Fruit fly (Drosophila melanogaster): Measurements from ENCODE around the gene sta.

Gene sta

DNA sequence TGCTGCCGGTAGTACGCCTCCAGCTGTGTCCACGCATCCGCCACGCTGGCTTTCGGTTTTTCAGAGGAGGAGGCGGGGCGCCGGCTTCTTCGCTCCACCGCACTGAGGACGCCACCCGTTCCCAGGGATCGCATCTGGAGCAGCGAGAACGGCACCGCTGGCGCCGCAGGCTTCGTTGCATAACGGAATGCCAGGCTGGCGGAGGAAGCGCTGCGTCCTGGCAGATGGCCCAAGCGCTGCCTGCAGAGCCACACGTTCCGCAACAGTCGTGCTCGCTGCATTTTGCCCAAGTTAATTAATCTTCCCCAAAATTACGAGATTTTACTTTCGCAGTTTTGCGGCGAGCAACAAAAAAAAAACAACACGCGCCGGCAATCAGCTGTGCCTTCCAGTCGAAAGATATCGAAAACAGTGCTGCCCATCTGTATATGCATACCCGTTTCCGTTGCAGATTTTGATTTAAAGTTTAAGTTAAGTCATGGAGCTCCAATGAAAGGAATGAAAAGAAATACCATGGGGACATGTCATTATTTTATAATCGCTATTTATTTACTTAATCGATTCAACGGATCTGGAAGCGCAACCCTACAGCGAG is 22.8 kb downstream of the sta start, which contains the start of gene Lrpprc2:
Lrpprc2 (minus strand) TSS at position 340 of the 595 bp plus-strand sequence.
- TF ChIP-seq D1 (tag; optimal IDR thresholded peaks at IDR 0.05) (no peak), CG9948 (tag; optimal IDR thresholded peaks at IDR 0.05) (no peak), CG17806 (tag; optimal IDR thresholded peaks at IDR 0.05) (no peak), CG32121 (GFP tag; IDR thresholded peaks at IDR 0.05) (no peak), CG10348 (GFP tag; IDR thresholded peaks at IDR 0.05) (no peak), Pif1B (GFP tag; optimal IDR thresholded peaks at IDR 0.05) (no peak), Pif1A (GFP tag; optimal IDR thresholded peaks at IDR 0.05) (no peak), gl (tag; optimal IDR thresholded peaks at IDR 0.05) (no peak), CG8159 (tag; optimal IDR thresholded peaks at IDR 0.05) (no peak), rn (GFP tag; IDR thresholded peaks at IDR 0.05) (no peak), Snoo (tag; optimal IDR thresholded peaks at IDR 0.05) (no peak), CG13204 (GFP tag; optimal IDR thresholded peaks at IDR 0.05) (no peak), fd96Ca (GFP tag; IDR thresholded peaks at IDR 0.05) (no peak), CG8301 (tag; optimal IDR thresholded peaks at IDR 0.05) (no peak), Ets98B (GFP tag; IDR thresholded peaks at IDR 0.05) (no peak)

DNA sequence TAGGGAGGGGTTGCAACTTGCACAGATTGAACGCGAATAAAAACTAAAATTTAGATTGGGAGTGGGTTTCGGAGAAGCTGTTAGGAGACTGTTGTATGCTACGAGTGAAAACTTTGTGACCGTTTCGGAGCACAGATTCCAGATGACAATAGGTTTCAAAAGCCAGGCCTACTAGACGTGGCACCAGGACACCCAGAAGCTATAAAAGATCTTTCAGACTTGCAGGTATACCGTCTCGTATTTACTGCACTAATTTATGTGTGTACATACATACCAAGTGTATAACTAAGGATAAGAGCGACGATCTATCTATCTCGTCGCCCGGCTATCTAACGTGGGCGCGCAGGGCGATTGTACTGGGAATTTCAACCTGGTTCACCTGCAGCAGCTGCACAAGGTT is 26.3 kb downstream of the sta start, which contains the start of gene CG14785:
CG14785 (minus strand) TSS at position 101 of the 400 bp plus-strand sequence.
- TF ChIP-seq CG13204 (GFP tag; optimal IDR thresholded peaks at IDR 0.05) (no peak), CG14655 (GFP tag; optimal IDR thresholded peaks at IDR 0.05) (no peak), CG4496 (GFP tag; IDR thresholded peaks at IDR 0.05) (no peak), CG8301 (tag; optimal IDR thresholded peaks at IDR 0.05) (no peak), Ets98B (GFP tag; IDR thresholded peaks at IDR 0.05) (no peak), D1 (tag; optimal IDR thresholded peaks at IDR 0.05) (no peak), Pif1A (GFP tag; optimal IDR thresholded peaks at IDR 0.05) (no peak)

DNA sequence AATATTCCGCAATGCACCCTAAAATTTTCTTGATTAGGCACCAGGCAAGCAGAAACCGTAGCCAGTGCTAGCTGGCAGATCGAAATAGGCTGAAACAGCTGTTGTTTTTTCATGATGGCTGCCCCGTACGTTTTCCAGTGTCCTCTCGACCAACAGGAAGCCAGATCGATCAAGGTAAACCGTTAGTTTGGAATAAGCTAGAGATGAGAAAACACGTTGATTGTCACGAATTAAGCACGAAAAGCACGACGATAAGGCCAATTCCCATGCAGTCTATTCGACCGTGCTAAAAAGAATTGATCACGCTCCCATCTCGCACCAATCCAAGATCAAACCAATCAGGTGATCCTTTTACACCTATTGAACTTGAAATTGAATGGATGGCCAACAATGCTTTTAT is 28.4 kb downstream of the sta start:
- TF ChIP-seq CG13204 (GFP tag; optimal IDR thresholded peaks at IDR 0.05) = no peak

DNA sequence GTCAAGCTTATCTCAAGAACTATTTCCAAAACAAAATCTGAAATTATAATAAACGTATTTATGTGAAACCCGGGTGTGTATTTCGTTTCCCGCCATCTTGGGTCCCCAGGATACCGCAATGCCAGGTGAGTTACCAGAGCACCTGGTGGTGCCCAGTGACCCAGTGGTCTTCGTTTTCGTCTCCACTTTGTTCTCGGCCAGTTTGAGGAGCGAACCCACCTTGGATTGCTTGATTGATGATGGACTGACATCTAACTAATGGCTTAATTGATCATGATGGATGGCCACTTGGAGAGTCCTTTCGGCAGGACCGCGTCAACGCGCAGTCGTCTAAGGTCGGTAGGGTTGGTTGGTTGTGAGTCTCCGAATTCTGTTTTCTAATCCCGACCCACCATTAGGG is 31.1 kb downstream of the sta start, which contains the start of gene Gr2a:
Gr2a (plus strand) TSS at position 301 of the 400 bp plus-strand sequence.
- TF ChIP-seq gl (tag; optimal IDR thresholded peaks at IDR 0.05) (no peak), Pif1A (GFP tag; optimal IDR thresholded peaks at IDR 0.05) (no peak), EcR (GFP tag; optimal IDR thresholded peaks at IDR 0.05) (no peak), CG8159 (tag; optimal IDR thresholded peaks at IDR 0.05) (no peak), CG14655 (GFP tag; optimal IDR thresholded peaks at IDR 0.05) (no peak), Ets98B (GFP tag; IDR thresholded peaks at IDR 0.05) (no peak), CG10348 (GFP tag; IDR thresholded peaks at IDR 0.05) (no peak), rn (GFP tag; IDR thresholded peaks at IDR 0.05) (no peak), CG32121 (GFP tag; IDR thresholded peaks at IDR 0.05) (no peak), CG9948 (tag; optimal IDR thresholded peaks at IDR 0.05) (no peak), CG12605 (GFP tag; IDR thresholded peaks at IDR 0.05) (no peak), CG17806 (tag; optimal IDR thresholded peaks at IDR 0.05) (no peak), CG34367 (tag; optimal IDR thresholded peaks at IDR 0.05) (no peak), D1 (tag; optimal IDR thresholded peaks at IDR 0.05) (no peak), CG4496 (GFP tag; IDR thresholded peaks at IDR 0.05) (no peak), fd96Ca (GFP tag; IDR thresholded peaks at IDR 0.05) (no peak), CG8301 (tag; optimal IDR thresholded peaks at IDR 0.05) (no peak), CG15710 (tag; optimal IDR thresholded peaks at IDR 0.05) (no peak), Pif1B (GFP tag; optimal IDR thresholded peaks at IDR 0.05) (no peak), CG13204 (GFP tag; optimal IDR thresholded peaks at IDR 0.05) (no peak)
